Worm (Caenorhabditis elegans) whole organism, midembryonic: ENCODE results near the gene F40G12.11.
"Not testable (repeated sequence)": the region's sequence is repeated elsewhere in the genome, so short reads cannot be mapped to it uniquely, and the experiment has no call there.

Source experiments
- T22C8.4 ChIP-seq: fragments of 200-800 bp; sonication (Bioruptor generic); IDR thresholded peaks from 2 replicates; pipeline ENCODE4 v1.3.6; 2022; ENCODE audit warnings: missing genetic modification characterization, missing compliant biosample characterization
- cog-1 ChIP-seq: sonication (generic microtip); optimal IDR thresholded peaks from 2 replicates; lab custom pipeline; 2016; ENCODE audit warnings: missing genetic modification characterization, missing compliant biosample characterization
- flt-1 ChIP-seq: fragments of 200-800 bp; sonication (Bioruptor generic); IDR thresholded peaks from 2 replicates; pipeline ENCODE4 v1.3.6; 2022; ENCODE audit warnings: missing genetic modification characterization, missing compliant biosample characterization
- klf-2 ChIP-seq: fragments of 200-800 bp; sonication (Bioruptor generic); conservative IDR thresholded peaks from 2 replicates; pipeline ENCODE4 v1.3.6; 2022; ENCODE audit warnings: missing genetic modification reagents, missing genetic modification characterization, missing compliant biosample characterization
- med-1 ChIP-seq: sonication (generic microtip); optimal IDR thresholded peaks from 2 replicates; lab custom pipeline; 2017; ENCODE audit warnings: missing genetic modification characterization, mild to moderate bottlenecking, missing compliant biosample characterization, antibody characterized with exemption, missing genetic modification reagents; ENCODE audit not compliant: insufficient read depth
- ref-1 ChIP-seq: fragments of 200-800 bp; sonication (Bioruptor generic); conservative IDR thresholded peaks from 2 replicates; pipeline ENCODE4 v1.3.6; 2022; ENCODE audit warnings: missing genetic modification reagents, missing genetic modification characterization, missing compliant biosample characterization
- tab-1 ChIP-seq: fragments of 200-800 bp; sonication (Bioruptor generic); IDR thresholded peaks from 2 replicates; pipeline ENCODE4 v1.3.6; 2022; ENCODE audit warnings: missing genetic modification characterization, missing compliant biosample characterization
- ztf-23 ChIP-seq: fragments of 200-800 bp; sonication (Bioruptor generic); IDR thresholded peaks from 2 replicates; pipeline ENCODE4 v1.3.6; 2022; ENCODE audit warnings: missing genetic modification reagents, missing genetic modification characterization, missing compliant biosample characterization
- ztf-29 ChIP-seq: fragments of 200-800 bp; sonication (Bioruptor generic); IDR thresholded peaks from 2 replicates; pipeline ENCODE4 v1.3.6; 2022; ENCODE audit warnings: missing genetic modification reagents, missing genetic modification characterization, missing compliant biosample characterization

F40G12.11 gene

DNA sequence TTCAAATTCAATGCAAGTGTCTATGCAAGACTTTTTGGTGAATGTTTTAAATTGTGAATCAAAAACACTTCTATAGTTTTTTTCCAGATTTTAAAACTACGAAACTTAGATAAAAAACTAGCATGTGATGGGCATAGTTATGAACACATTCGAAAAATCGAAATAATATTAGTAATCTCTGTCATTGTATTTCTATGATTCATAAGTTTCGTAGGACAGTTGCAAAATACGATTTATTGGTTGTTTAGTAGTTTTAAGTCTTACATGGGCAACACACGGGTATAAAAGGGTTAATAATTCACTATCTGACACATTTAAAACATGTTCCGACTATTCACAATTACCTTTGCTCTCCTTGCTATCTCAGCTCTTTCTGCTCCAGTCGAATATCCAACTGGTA is 22.2 kb downstream of the F40G12.11 start, which contains the start of gene spig-5:
TSS of gene spig-5 (plus strand) at position 301 of the 400 bp plus-strand sequence.
- TF ChIP-seq ztf-23; tab-1; flt-1 (GFP tag; lab: Robert Waterston, UW): not testable (repeated sequence)

DNA sequence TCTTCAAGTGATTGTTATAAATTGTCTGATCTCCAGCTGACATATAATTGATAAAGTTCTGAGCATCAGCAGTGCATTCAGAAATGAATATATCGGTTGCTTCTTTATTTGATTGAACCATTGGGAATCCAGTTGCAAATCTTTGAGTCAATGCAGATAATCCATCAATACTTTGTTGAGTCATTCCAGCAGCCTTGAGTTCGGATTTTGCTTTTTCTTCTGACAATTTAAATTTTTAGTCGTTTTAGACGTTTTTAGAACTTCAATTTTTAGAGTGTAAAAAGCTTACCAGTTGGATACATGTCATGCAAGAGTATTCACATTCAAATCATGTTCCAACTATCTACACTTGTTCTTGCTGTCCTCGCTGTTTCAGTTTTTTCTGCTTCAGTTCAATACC is 23.7 kb downstream of the F40G12.11 start, which contains the start of gene F14D7.14:
TSS of gene F14D7.14 (plus strand) at position 301 of the 400 bp plus-strand sequence.
- not testable (repeated sequence) for TF ChIP-seq cog-1, ztf-23, ztf-29

DNA sequence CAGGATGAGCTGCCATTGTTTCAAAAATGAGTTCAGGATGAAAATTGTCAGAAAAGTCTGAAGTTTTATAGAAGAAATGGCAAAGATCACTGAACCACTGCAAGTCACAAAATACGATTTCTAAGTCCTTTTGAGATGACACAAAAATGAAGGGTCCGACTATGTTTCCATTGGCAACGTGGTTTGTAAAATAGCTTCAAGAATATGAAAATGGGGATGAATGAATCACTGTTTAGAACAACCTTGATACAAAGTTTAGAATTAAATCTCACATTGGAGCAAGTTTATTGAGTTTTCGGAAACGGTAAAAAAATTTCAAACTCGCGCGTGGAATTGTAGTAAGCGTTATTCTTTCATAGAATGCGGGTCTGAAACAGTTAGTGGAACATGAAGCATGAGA is 25.1 kb downstream of the F40G12.11 start, which contains the start of gene ddn-3:
TSS of gene ddn-3 (minus strand) at position 101 of the 400 bp plus-strand sequence.
- TF ChIP-seq klf-2 (GFP tag; lab: Robert Waterston, UW) (no peak), med-1 (GFP tag; lab: Kevin White, UChicago) (no peak), ztf-23 (no peak), ref-1 (GFP tag; lab: Robert Waterston, UW) (no peak), ztf-29 (no peak), cog-1 (no peak), flt-1 (GFP tag; lab: Robert Waterston, UW) (no peak), T22C8.4 (GFP tag; lab: Robert Waterston, UW) (no peak), tab-1 (no peak)

DNA sequence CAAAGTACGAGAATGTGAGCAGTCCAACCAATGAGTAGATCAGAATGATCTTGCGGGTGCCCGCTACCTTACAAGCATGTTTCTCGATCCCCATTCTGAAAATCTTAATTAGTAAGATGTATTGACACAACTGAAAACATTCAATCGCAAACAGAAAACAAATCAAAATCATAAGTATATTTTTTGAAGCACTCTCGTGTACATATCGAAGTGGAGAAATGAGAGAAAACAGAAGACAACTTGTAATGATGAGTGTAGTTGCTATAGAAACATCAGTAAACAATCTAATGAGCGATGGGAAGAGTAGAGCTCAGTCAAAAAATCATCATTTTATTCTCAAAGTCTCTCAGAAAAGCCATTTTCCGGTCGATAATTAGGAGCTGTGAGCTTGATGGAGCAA is 26.7 kb downstream of the F40G12.11 start, which contains the start of gene F14D7.8:
TSS of gene F14D7.8 (minus strand) at position 101 of the 400 bp plus-strand sequence.
- TF ChIP-seq med-1 (GFP tag; lab: Kevin White, UChicago) (no peak), cog-1 (no peak), ztf-23 (no peak), klf-2 (GFP tag; lab: Robert Waterston, UW) (no peak), ref-1 (GFP tag; lab: Robert Waterston, UW) (no peak), ztf-29 (no peak), T22C8.4 (GFP tag; lab: Robert Waterston, UW) (no peak), tab-1 (no peak), flt-1 (GFP tag; lab: Robert Waterston, UW) (no peak)

DNA sequence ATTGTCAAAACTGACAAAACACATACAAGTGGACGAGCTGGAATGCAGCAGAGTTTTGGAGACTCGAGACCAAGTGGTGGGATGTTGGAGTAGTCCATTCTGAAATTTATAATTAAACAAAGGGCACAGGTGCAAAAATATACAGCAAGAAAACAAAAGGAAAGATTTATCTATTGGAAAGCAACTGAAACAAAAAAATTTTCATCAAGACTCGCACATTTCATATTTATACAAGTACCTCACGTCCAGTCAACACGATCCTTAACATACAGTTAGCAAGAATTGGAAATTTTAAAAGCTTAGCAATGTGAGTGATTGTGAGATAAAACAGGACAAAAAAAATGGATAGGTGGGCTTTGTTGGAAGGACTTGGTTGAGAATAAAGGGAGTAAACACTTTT is 28.3 kb downstream of the F40G12.11 start, which contains the start of gene F47B8.1:
TSS of gene F47B8.1 (minus strand) at position 101 of the 400 bp plus-strand sequence.
- TF ChIP-seq ztf-23, result no peak
- no peak for TF ChIP-seq T22C8.4 (GFP tag; lab: Robert Waterston, UW)
- TF ChIP-seq klf-2 (GFP tag; lab: Robert Waterston, UW), result no peak
- no peak for TF ChIP-seq ref-1 (GFP tag; lab: Robert Waterston, UW)
- TF ChIP-seq flt-1 (GFP tag; lab: Robert Waterston, UW), result no peak
- TF ChIP-seq tab-1, result no peak
- TF ChIP-seq med-1 (GFP tag; lab: Kevin White, UChicago), result no peak
- no peak for TF ChIP-seq cog-1
- TF ChIP-seq ztf-29, result no peak

DNA sequence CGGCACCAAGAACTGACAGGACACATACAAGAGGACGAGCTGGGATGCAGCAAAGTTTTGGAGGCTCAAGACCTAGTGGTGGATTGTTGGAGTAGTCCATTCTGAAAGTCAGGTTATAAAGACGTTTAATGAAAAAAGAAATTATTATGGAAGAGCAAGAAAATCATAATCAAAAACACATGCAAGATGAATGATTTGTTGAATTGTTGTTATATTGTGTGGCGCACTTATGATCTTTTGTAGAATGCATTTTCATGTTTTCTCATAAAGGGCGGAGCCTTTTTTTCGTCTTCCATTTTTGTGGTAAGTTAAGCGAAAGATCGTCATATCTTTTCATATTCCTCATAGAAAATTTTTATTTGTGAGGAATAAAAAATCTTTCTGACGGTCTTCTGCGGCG is 30.6 kb downstream of the F40G12.11 start, which contains the start of gene F47B8.2:
TSS of gene F47B8.2 (minus strand) at position 101 of the 400 bp plus-strand sequence.
- TF ChIP-seq med-1 (GFP tag; lab: Kevin White, UChicago) (no peak), flt-1 (GFP tag; lab: Robert Waterston, UW) (no peak), ztf-23 (no peak), ztf-29 (no peak), tab-1 (no peak), ref-1 (GFP tag; lab: Robert Waterston, UW) (no peak), klf-2 (GFP tag; lab: Robert Waterston, UW) (no peak), T22C8.4 (GFP tag; lab: Robert Waterston, UW) (no peak), cog-1 (no peak)

DNA sequence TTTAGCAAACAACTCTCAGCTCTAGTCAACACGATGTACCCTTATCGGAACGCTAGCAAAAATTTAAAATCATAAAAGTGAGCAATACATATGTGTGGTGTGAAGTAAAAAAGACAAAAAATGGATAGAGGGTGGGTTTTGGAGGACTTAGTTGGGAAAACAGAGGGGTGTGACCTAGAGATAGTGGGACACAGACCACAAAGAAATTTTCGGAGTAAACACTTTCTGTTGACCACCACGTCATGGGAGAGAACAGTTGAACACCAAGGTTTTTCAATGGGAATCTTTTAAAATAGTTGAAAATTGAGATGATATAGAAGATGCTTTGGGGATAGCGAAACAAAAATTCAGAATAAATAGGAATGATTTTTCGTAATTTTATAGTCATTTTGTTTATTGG is 31.2 kb downstream of the F40G12.11 start:
- TF ChIP-seq ztf-29, result no peak
- TF ChIP-seq cog-1, result no peak
- TF ChIP-seq flt-1 (GFP tag; lab: Robert Waterston, UW), result no peak
- TF ChIP-seq tab-1, result no peak
- no peak for TF ChIP-seq med-1 (GFP tag; lab: Kevin White, UChicago)
- no peak for TF ChIP-seq ztf-23
- no peak for TF ChIP-seq T22C8.4 (GFP tag; lab: Robert Waterston, UW)
- TF ChIP-seq ref-1 (GFP tag; lab: Robert Waterston, UW), result no peak
- TF ChIP-seq klf-2 (GFP tag; lab: Robert Waterston, UW), result no peak

DNA sequence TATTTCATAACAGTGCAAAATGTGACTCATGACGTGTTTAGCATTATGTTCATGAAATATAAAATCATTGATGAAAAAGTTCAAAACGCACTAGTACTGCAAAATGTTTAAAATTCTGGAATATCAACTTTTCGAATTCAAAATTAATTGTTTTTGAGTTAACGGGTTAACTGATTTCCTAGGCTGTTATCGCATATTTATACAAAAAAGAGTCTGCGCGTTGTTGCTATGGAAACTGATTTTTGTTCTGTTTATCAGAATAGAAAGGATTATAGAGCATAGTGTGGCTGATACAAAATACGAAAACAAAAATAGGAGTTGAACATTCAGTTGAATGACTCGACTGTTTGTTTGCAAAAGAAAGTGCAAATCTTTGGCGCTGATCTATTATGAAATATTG is 31.6 kb downstream of the F40G12.11 start:
- TF ChIP-seq ztf-23, result no peak
- no peak for TF ChIP-seq T22C8.4 (GFP tag; lab: Robert Waterston, UW)
- TF ChIP-seq flt-1 (GFP tag; lab: Robert Waterston, UW), result no peak
- no peak for TF ChIP-seq tab-1
- TF ChIP-seq ref-1 (GFP tag; lab: Robert Waterston, UW), result no peak
- no peak for TF ChIP-seq cog-1
- TF ChIP-seq ztf-29, result no peak
- no peak for TF ChIP-seq med-1 (GFP tag; lab: Kevin White, UChicago)
- no peak for TF ChIP-seq klf-2 (GFP tag; lab: Robert Waterston, UW)

DNA sequence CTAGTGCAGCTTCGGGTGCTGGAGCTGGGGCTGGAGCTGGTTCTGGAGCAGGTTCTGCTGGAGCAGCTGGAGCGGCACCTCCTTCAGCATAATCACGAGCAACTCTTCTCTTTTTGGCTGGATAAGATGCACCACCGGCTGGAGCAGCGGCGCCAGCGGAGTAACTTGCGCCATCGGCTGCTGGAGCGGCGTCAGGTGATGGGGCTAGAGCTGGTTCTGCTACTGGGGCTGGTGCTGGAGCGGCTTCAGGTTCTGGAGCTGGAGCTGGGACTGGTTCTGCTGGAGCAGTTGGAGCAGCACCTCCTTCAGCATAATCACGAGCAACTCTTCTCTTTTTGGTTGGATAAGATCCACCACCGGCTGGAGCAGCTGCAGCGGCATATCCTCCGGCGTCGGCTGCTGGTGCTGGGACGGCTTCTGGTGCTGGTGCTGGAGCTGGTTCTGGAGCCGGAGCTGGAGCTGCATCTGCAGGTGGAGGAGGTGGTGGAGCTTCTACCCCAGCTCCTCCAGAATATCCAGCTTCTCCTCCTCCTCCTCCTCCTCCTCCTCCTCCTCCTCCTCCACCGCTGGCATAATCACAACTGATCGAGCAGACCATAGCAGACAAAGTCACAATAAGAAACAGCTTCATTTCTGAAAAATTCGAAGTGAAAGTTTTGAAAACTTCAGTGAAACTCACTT is 33.3 kb downstream of the F40G12.11 start, which contains the start of gene F47B8.13:
TSS of gene F47B8.13 (minus strand) at position 631 of the 681 bp plus-strand sequence.
- TF ChIP-seq flt-1 (GFP tag; lab: Robert Waterston, UW) (no peak), klf-2 (GFP tag; lab: Robert Waterston, UW) (no peak), ztf-29 (no peak), tab-1 (no peak), cog-1 (no peak), T22C8.4 (GFP tag; lab: Robert Waterston, UW) (no peak), ztf-23 (no peak), ref-1 (GFP tag; lab: Robert Waterston, UW) (no peak), med-1 (GFP tag; lab: Kevin White, UChicago) (no peak)

DNA sequence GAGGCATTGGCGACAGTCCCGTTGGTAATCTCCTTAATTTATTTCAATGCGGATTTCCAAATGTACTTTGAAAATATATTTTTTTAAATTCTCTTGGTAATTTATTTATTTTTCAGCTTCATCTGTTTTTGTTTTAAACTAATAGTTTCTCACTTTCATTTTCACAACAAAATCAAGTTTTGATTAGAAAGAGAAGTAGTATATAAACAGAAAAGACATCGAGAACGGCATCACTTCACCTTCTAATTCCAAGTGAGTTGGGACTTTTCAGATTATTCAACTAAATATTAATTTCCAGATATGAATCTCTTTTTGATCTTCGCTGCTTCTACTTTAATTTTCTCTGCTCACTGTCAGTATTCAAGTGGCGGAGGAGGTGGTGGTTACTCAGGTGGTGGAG is 34.3 kb downstream of the F40G12.11 start, which contains the start of gene F47B8.14:
TSS of gene F47B8.14 (plus strand) at position 301 of the 400 bp plus-strand sequence.
- TF ChIP-seq cog-1 (no peak), med-1 (GFP tag; lab: Kevin White, UChicago) (no peak), klf-2 (GFP tag; lab: Robert Waterston, UW) (no peak), ztf-23 (no peak), tab-1 (no peak), flt-1 (GFP tag; lab: Robert Waterston, UW) (no peak), ztf-29 (no peak), ref-1 (GFP tag; lab: Robert Waterston, UW) (no peak), T22C8.4 (GFP tag; lab: Robert Waterston, UW) (no peak)
